Fruit fly (Drosophila melanogaster): ENCODE measurements around the gene CG10383.

- TF ChIP-seq Dll (optimal IDR thresholded peaks at IDR 0.05) (no peak), EcR (GFP tag; optimal IDR thresholded peaks at IDR 0.05) (no peak), usp (GFP tag; optimal IDR thresholded peaks at IDR 0.05) (no peak)
Measured at dm6 chr2L:18695404-18695804, at the start of gene CG10383, which contains the start of gene CG10338.
